Worm (Caenorhabditis elegans) whole organism, mixed stage, embryonic: ENCODE data around the gene sra-35.

Experiments
- M03D4.4 ChIP-seq: sonication (generic microtip); optimal IDR thresholded peaks from 2 replicates; lab custom pipeline; 2017; ENCODE audit warnings: mild to moderate bottlenecking, missing genetic modification characterization, missing compliant biosample characterization
- blmp-1 ChIP-seq: fragments of 150-350 bp; optimal IDR thresholded peaks from 2 replicates; lab custom pipeline; 2014; ENCODE audit warnings: missing biosample characterization, missing genetic modification characterization
- ceh-39 ChIP-seq: fragments of 150-350 bp; optimal IDR thresholded peaks from 2 replicates; lab custom pipeline; 2014; ENCODE audit warnings: missing biosample characterization, missing genetic modification characterization
- ceh-83 ChIP-seq: fragments of 200-800 bp; sonication (Bioruptor generic); optimal IDR thresholded peaks from 2 replicates; lab custom pipeline; 2018; ENCODE audit warnings: mild to moderate bottlenecking, missing genetic modification characterization, missing compliant biosample characterization
- ces-1 ChIP-seq: fragments of 150-350 bp; optimal IDR thresholded peaks from 2 replicates; lab custom pipeline; 2014; ENCODE audit warnings: missing biosample characterization, missing genetic modification reagents, missing genetic modification characterization
- cnd-1 ChIP-seq: fragments of 200-800 bp; sonication (Bioruptor generic); optimal IDR thresholded peaks from 2 replicates; lab custom pipeline; 2018; ENCODE audit warnings: mild to moderate bottlenecking, missing genetic modification characterization, missing compliant biosample characterization
- elt-1 ChIP-seq: sonication (generic microtip); optimal IDR thresholded peaks from 2 replicates; lab custom pipeline; 2017; ENCODE audit warnings: missing genetic modification characterization, mild to moderate bottlenecking, missing compliant biosample characterization, antibody characterized with exemption, moderate library complexity, borderline replicate concordance; ENCODE audit not compliant: insufficient read depth
- elt-3 ChIP-seq: fragments of 150-350 bp; optimal IDR thresholded peaks from 2 replicates; lab custom pipeline; 2014; ENCODE audit warnings: missing biosample characterization, missing genetic modification characterization
- ham-2 ChIP-seq: fragments of 200-800 bp; sonication (Bioruptor generic); optimal IDR thresholded peaks from 2 replicates; lab custom pipeline; 2018; ENCODE audit warnings: mild to moderate bottlenecking, missing genetic modification characterization, missing compliant biosample characterization
- hlh-1 ChIP-seq: fragments of 150-350 bp; optimal IDR thresholded peaks from 2 replicates; lab custom pipeline; 2014; ENCODE audit warnings: missing biosample characterization, missing genetic modification reagents, missing genetic modification characterization
- lin-13 ChIP-seq: fragments of 150-350 bp; optimal IDR thresholded peaks from 2 replicates; lab custom pipeline; 2014; ENCODE audit warnings: missing biosample characterization, missing genetic modification characterization
- lin-32 ChIP-seq: fragments of 200-800 bp; sonication (Bioruptor generic); optimal IDR thresholded peaks from 2 replicates; lab custom pipeline; 2018; ENCODE audit warnings: mild to moderate bottlenecking, missing genetic modification characterization, missing compliant biosample characterization
- lsy-2 ChIP-seq: fragments of 150-350 bp; optimal IDR thresholded peaks from 2 replicates; lab custom pipeline; 2014; ENCODE audit warnings: missing biosample characterization, missing genetic modification characterization
- mab-5 ChIP-seq: fragments of 150-350 bp; optimal IDR thresholded peaks from 2 replicates; lab custom pipeline; 2014; ENCODE audit warnings: missing biosample characterization, missing genetic modification characterization
- mep-1 ChIP-seq: fragments of 150-350 bp; optimal IDR thresholded peaks from 2 replicates; lab custom pipeline; 2017; ENCODE audit warnings: missing biosample characterization, missing genetic modification reagents, missing genetic modification characterization, inconsistent platforms
- mls-2 ChIP-seq: sonication (generic microtip); optimal IDR thresholded peaks from 2 replicates; lab custom pipeline; 2016; ENCODE audit warnings: mild to moderate bottlenecking, missing genetic modification characterization, moderate library complexity, missing compliant biosample characterization
- nhr-12 ChIP-seq: fragments of 150-350 bp; optimal IDR thresholded peaks from 2 replicates; lab custom pipeline; 2014; ENCODE audit warnings: missing biosample characterization, missing genetic modification characterization
- nhr-2 ChIP-seq: fragments of 150-350 bp; optimal IDR thresholded peaks from 2 replicates; lab custom pipeline; 2014; ENCODE audit warnings: missing biosample characterization, missing genetic modification characterization
- nhr-28 ChIP-seq: fragments of 150-350 bp; optimal IDR thresholded peaks from 2 replicates; lab custom pipeline; 2014; ENCODE audit warnings: missing biosample characterization, missing genetic modification characterization
- nhr-76 ChIP-seq: sonication (generic microtip); optimal IDR thresholded peaks from 2 replicates; lab custom pipeline; 2017; ENCODE audit warnings: missing biosample characterization, missing genetic modification characterization
- sem-2 ChIP-seq: fragments of 200-800 bp; sonication (Bioruptor generic); optimal IDR thresholded peaks from 2 replicates; lab custom pipeline; 2018; ENCODE audit warnings: mild to moderate bottlenecking, missing genetic modification characterization, missing compliant biosample characterization
- snpc-4 ChIP-seq: fragments of 150-350 bp; optimal IDR thresholded peaks from 2 replicates; lab custom pipeline; 2014; ENCODE audit warnings: missing biosample characterization, missing genetic modification characterization
- sptf-1 ChIP-seq: sonication (generic microtip); optimal IDR thresholded peaks from 2 replicates; lab custom pipeline; 2017; ENCODE audit warnings: mild to moderate bottlenecking, missing genetic modification characterization, moderate library complexity, missing compliant biosample characterization
- tbx-8 ChIP-seq: fragments of 200-800 bp; sonication (Bioruptor generic); optimal IDR thresholded peaks from 2 replicates; lab custom pipeline; 2018; ENCODE audit warnings: mild to moderate bottlenecking, missing genetic modification characterization, moderate library complexity, missing compliant biosample characterization
- unc-120 ChIP-seq: sonication (generic microtip); optimal IDR thresholded peaks from 2 replicates; lab custom pipeline; 2017; ENCODE audit warnings: missing genetic modification characterization, missing compliant biosample characterization; ENCODE audit not compliant: poor library complexity, severe bottlenecking
- unc-39 ChIP-seq: fragments of 150-350 bp; optimal IDR thresholded peaks from 2 replicates; lab custom pipeline; 2014; ENCODE audit warnings: missing biosample characterization, missing genetic modification characterization
- unc-62 ChIP-seq: fragments of 150-350 bp; optimal IDR thresholded peaks from 2 replicates; lab custom pipeline; 2014; ENCODE audit warnings: missing biosample characterization, missing genetic modification reagents, missing genetic modification characterization
- zip-8 ChIP-seq: fragments of 150-350 bp; optimal IDR thresholded peaks from 2 replicates; lab custom pipeline; 2014; ENCODE audit warnings: missing biosample characterization, missing genetic modification characterization
- ztf-11 ChIP-seq: fragments of 150-350 bp; optimal IDR thresholded peaks from 2 replicates; lab custom pipeline; 2014; ENCODE audit warnings: missing biosample characterization, missing genetic modification characterization

sra-35 gene

DNA sequence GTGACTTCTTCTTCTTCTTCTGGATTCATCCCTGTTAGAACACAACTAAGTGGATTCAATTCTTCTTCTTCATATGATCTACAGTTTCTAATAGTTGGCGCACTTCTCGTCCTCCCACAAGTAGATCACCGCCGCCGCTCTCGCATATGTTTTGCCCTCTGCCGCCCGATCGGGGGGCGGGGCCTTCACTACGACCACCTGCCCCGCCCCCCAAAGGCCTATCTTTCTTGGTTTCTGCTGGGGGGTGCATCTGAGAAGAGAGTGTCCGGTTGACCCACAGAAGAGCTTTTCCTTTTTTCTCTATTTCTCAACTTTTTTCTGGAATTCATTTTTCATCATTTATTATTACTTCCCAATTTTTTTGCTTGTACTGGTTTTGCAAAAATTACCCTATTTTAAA lies 43.4 kb upstream of the sra-35 start:
- TF ChIP-seq cnd-1 (peak; percentile 13), hlh-1 (tag; lab: Kevin White, UChicago) (peak; percentile 66), unc-62 (no peak), sptf-1 (tag; lab: Kevin White, UChicago) (peak; percentile 31), nhr-2 (tag; lab: Kevin White, UChicago) (peak; percentile 2), mep-1 (peak; percentile 6), zip-8 (tag; lab: Kevin White, UChicago) (no peak), unc-120 (peak; percentile 54), blmp-1 (tag; lab: Kevin White, UChicago) (no peak), elt-1 (tag; lab: Kevin White, UChicago) (no peak), mab-5 (tag; lab: Kevin White, UChicago) (no peak), ceh-39 (tag; lab: Kevin White, UChicago) (no peak)

DNA sequence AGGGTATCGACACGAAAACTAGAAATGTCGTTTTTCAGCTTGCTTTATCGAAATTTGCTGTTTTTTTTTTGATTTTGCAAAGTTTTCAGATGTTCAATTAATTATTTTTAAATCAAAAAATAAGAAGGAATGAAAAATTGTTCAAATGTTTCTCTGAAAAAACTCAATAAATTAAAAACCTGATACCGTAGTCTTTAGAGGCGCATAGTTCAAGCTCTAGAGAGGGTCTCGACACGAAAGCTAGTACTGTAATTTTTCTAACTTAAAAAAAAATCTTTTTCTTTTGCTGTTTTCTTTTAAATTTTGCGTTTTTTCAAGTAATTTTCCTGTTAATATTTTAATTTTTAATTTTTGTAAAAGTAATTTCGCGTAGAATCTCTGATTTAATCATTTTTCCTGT lies 38.5 kb upstream of the sra-35 start:
- no peak for TF ChIP-seq mab-5 (tag; lab: Kevin White, UChicago)
- TF ChIP-seq lin-13 (tag; lab: Kevin White, UChicago) = no peak
- no peak for TF ChIP-seq cnd-1
- no peak for TF ChIP-seq nhr-76
- no peak for TF ChIP-seq M03D4.4 (tag; lab: Kevin White, UChicago)
- TF ChIP-seq ceh-39 (tag; lab: Kevin White, UChicago) = no peak
- no peak for TF ChIP-seq elt-3 (tag; lab: Kevin White, UChicago)
- no peak for TF ChIP-seq tbx-8
- no peak for TF ChIP-seq mls-2 (tag; lab: Kevin White, UChicago)
- no peak for TF ChIP-seq unc-120
- TF ChIP-seq, all 35 proteins: peak for 0

DNA sequence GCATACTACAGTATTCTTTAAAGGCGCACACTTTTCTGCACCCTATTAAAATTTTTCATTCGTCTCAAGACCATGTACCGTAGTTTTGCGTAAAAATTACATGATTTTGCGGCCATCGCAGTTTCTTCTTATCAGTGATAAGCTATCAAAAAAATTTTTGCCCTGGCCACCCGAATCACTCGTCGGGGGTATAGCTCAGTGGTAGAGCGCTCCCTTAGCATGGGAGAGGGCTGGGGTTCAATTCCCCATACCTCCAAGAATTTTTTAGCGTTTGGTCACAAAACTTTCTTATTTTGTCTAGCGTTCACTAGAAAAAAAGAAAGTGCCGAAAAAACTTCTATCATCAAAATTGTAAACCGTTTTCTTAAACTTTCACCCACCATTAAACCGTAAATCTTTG lies 37.5 kb upstream of the sra-35 start:
- TF ChIP-seq ztf-11 (no peak), unc-120 (no peak), nhr-28 (no peak), sptf-1 (tag; lab: Kevin White, UChicago) (no peak), hlh-1 (tag; lab: Kevin White, UChicago) (no peak), ceh-83 (GFP tag; lab: Kevin White, UChicago) (no peak), mls-2 (tag; lab: Kevin White, UChicago) (no peak), unc-39 (no peak), ham-2 (GFP tag; lab: Kevin White, UChicago) (no peak), mab-5 (tag; lab: Kevin White, UChicago) (no peak), ces-1 (no peak), unc-62 (no peak), lsy-2 (no peak), lin-13 (tag; lab: Kevin White, UChicago) (no peak)

- TF ChIP-seq nhr-12 (tag; lab: Kevin White, UChicago) (no peak), elt-3 (tag; lab: Kevin White, UChicago) (peak; percentile 84)
- TF ChIP-seq, all 35 proteins: peak for 1
These were observed 34.9 kb upstream of the sra-35 start, which contains the start of gene dao-2 for ce11 chrII:4562503-4563000. dao-2 (plus strand) TSS chrII:4562950.

DNA sequence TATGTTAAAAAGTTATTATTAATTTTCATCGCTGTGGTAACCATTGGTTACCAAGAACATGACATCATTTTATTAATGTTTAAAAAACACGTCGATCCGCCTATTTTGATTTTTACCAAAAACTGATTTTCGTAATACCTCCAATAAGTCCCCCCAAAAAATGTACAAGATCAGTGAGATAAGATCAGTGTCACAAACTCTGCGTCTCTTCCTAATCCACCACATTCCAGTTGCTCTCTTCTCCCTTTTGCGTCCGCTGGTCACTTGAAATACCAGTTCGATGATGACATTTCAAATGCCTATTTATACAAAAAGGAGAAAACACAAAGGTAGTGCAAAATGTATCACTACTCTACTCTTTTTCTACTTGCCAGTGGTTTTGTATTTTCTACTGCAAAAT lies 32.4 kb upstream of the sra-35 start, which contains the start of gene M03A1.8:
Gene M03A1.8 (plus strand): TSS at position 269 of the 400 bp plus-strand sequence.
- TF ChIP-seq lin-32 (GFP tag; lab: Kevin White, UChicago) = no peak
- peak; percentile 61 for TF ChIP-seq elt-1 (tag; lab: Kevin White, UChicago)
- no peak for TF ChIP-seq ztf-11

- TF ChIP-seq ham-2 (GFP tag; lab: Kevin White, UChicago) (no peak), tbx-8 (no peak), M03D4.4 (tag; lab: Kevin White, UChicago) (no peak), sem-2 (GFP tag; lab: Kevin White, UChicago) (no peak), mab-5 (tag; lab: Kevin White, UChicago) (no peak), nhr-28 (no peak), ztf-11 (no peak), elt-1 (tag; lab: Kevin White, UChicago) (no peak), mls-2 (tag; lab: Kevin White, UChicago) (no peak), snpc-4 (tag; lab: Kevin White, UChicago) (no peak), sptf-1 (tag; lab: Kevin White, UChicago) (no peak)
These were observed 29.8 kb upstream of the sra-35 start, which contains the start of gene M03A1.3 for ce11 chrII:4557487-4557886. M03A1.3 (plus strand) TSS chrII:4557787.
